Fruit fly (Drosophila melanogaster) whole organism, pupa: ENCODE data around the gene Men-b.

Experiments
- CG10348 ChIP-seq: fragments of 200-800 bp; sonication (Bioruptor generic); IDR thresholded peaks from 2 replicates; pipeline ENCODE4 v1.3.6; 2022; ENCODE audit warnings: missing biosample characterization, missing genetic modification characterization
- CG13204 ChIP-seq: fragments of 200-800 bp; sonication (Bioruptor generic); optimal IDR thresholded peaks from 2 replicates; lab custom pipeline; 2018; ENCODE audit warnings: missing biosample characterization, mild to moderate bottlenecking, missing genetic modification characterization, moderate library complexity
- CG32121 ChIP-seq: fragments of 200-800 bp; sonication (Bioruptor generic); IDR thresholded peaks from 2 replicates; pipeline ENCODE4 v1.3.6; 2022; ENCODE audit warnings: missing biosample characterization, missing genetic modification characterization
- CG8301 ChIP-seq: fragments of 200-800 bp; sonication (Bioruptor generic); optimal IDR thresholded peaks from 2 replicates; lab custom pipeline; 2018; ENCODE audit warnings: missing biosample characterization, mild to moderate bottlenecking, missing genetic modification characterization
- EcR ChIP-seq: fragments of 200-800 bp; sonication (Bioruptor generic); optimal IDR thresholded peaks from 3 replicates; lab custom pipeline; 2019; ENCODE audit warnings: missing biosample characterization, missing genetic modification characterization, mild to moderate bottlenecking, moderate library complexity, missing genetic modification reagents
- Snoo ChIP-seq: fragments of 200-800 bp; sonication (Bioruptor generic); optimal IDR thresholded peaks from 3 replicates; lab custom pipeline; 2017; ENCODE audit warnings: missing biosample characterization, mild to moderate bottlenecking, missing genetic modification characterization, inconsistent platforms
- rn ChIP-seq: fragments of 200-800 bp; sonication (Bioruptor generic); IDR thresholded peaks from 2 replicates; pipeline ENCODE4 v1.3.6; 2022; ENCODE audit warnings: missing biosample characterization, missing genetic modification characterization

dm6 chr3R:27162824-27163223, 11.4 kb downstream of the Men-b start, which contains the start of gene ppk31:
- TF ChIP-seq CG13204 (GFP tag; lab: Kevin White, UChicago) (no peak), CG8301 (tag; lab: Kevin White, UChicago) (no peak), EcR (GFP tag; lab: Kevin White, UChicago) (no peak), CG32121 (GFP tag; lab: Robert Waterston, UW) (no peak), CG10348 (GFP tag; lab: Robert Waterston, UW) (no peak), Snoo (tag; lab: Kevin White, UChicago) (no peak), rn (GFP tag; lab: Robert Waterston, UW) (no peak)
